Fruit fly (Drosophila melanogaster): ENCODE data around the gene raskol.

- TF ChIP-seq h (optimal IDR thresholded peaks at IDR 0.05) (no peak), psq (optimal IDR thresholded peaks at IDR 0.05) (no peak), Myc (optimal IDR thresholded peaks at IDR 0.05) (no peak), Sin3A (optimal IDR thresholded peaks at IDR 0.05) (no peak)
Observed at dm6 chrX:17718423-17718822, 8.5 kb downstream of the raskol start.
